Worm (Caenorhabditis elegans): ENCODE measurements around the gene col-130.

DNA sequence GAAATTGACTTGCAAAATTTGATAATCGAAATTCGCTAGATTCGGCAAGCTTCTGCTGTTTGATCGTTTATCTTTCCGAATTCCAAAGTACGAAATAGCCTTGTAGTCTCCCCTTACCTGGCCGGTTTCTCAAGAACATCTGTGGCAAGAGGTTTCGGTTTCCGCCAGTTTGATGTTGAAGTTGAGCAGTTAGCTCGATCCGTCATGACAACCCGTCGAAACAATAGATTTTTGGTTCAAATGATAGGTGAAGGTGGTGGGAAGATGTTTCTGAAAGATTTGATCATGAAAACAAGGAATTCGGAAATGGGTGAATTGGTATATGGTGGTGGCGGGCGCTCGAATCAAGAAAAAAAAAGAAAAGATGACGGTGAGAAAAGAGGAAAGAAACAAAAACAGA, 29.9 kb downstream of the col-130 start, which contains the start of gene acs-20:
- TF ChIP-seq unc-62 (GFP tag; optimal IDR thresholded peaks at IDR 0.05) (no peak), dpl-1 (GFP tag; optimal IDR thresholded peaks at IDR 0.05) (no peak), ama-1 (optimal IDR thresholded peaks at IDR 0.05) (no peak)

Measured in whole organism, L1 larva.